Worm (Caenorhabditis elegans): Measurements from ENCODE around the gene rnf-5.
A peak's percentile ranks its signal among the peaks of the same experiment; 100 is the strongest.

rnf-5 gene

DNA sequence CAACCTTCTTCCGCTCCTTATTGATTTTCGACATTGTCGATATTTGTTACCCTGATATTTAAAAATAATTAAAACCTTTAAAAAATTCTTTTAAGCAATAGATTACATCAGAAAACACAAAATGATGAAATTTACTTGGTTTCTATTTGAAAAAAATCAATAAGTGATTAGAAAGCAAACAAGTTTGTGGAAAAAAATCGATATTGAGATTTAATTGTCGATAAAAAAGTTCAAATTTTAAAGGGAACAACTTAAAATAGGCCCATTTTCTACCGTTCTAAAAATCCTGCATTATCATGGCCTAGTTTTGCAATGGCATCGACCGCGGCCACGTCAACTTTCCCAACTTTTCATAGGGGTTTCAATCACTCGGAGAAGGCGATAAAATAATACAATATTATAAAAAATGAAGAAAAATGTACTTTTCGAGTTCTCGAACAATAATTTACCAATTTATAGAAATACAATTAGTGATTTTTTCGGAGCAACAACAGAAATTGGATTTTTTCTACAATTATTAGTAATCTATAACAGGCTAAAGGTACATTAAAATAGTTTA, 20.2 kb upstream of the rnf-5 start, which contains the start of gene lars-1:
lars-1 (minus strand) TSS at position 51 of the 559 bp plus-strand sequence.
- TF ChIP-seq aha-1 (tag) (no peak), ceh-28 (tag; optimal IDR thresholded peaks at IDR 0.05) (peak; percentile 60), mes-2 (tag; optimal IDR thresholded peaks at IDR 0.05; ENCODE audit: poor library complexity, severe bottlenecking) (peak; percentile 68), dpl-1 (GFP tag; optimal IDR thresholded peaks at IDR 0.05) (no peak), dmd-8 (GFP tag; IDR thresholded peaks at IDR 0.05) (no peak), arid-1 (GFP tag; conservative IDR thresholded peaks at IDR 0.05) (no peak)

ce11 chrIII:4181338-4181737, 14.7 kb upstream of the rnf-5 start, which contains the start of gene C16C10.1:
Gene C16C10.1, minus strand, starts transcription at chrIII:4181438.
- TF ChIP-seq hlh-30 (tag; optimal IDR thresholded peaks at IDR 0.05; ENCODE audit: insufficient read depth): no peak
- TF ChIP-seq nhr-48 (tag; optimal IDR thresholded peaks at IDR 0.05): no peak
- no peak for TF ChIP-seq snpc-1.2 (GFP tag; IDR thresholded peaks at IDR 0.05)
- no peak for TF ChIP-seq hif-1 (tag; optimal IDR thresholded peaks at IDR 0.05)
- no peak for TF ChIP-seq lin-38 (GFP tag; IDR thresholded peaks at IDR 0.05)
- no peak for TF ChIP-seq fkh-10 (GFP tag; optimal IDR thresholded peaks at IDR 0.05)
- no peak for TF ChIP-seq ztf-11 (tag; optimal IDR thresholded peaks at IDR 0.05)
- no peak for TF ChIP-seq F26F4.8 (GFP tag; conservative IDR thresholded peaks at IDR 0.05)
- no peak for TF ChIP-seq ceh-32 (tag; optimal IDR thresholded peaks at IDR 0.05; ENCODE audit: poor library complexity)
- TF ChIP-seq zip-11 (GFP tag; IDR thresholded peaks at IDR 0.05): no peak
- TF ChIP-seq php-3 (GFP tag; IDR thresholded peaks at IDR 0.05): no peak
- no peak for TF ChIP-seq mxl-2 (GFP tag; conservative IDR thresholded peaks at IDR 0.05)
- no peak for TF ChIP-seq Y48G9A.11 (GFP tag; IDR thresholded peaks at IDR 0.05)
- no peak for TF ChIP-seq hmg-1.1 (GFP tag; IDR thresholded peaks at IDR 0.05)
- no peak for TF ChIP-seq nhr-10 (tag; optimal IDR thresholded peaks at IDR 0.05)
- no peak for TF ChIP-seq D1046.2 (GFP tag; IDR thresholded peaks at IDR 0.05)
- no peak for TF ChIP-seq daf-8 (GFP tag; IDR thresholded peaks at IDR 0.05)
- no peak for TF ChIP-seq nhr-41 (GFP tag; IDR thresholded peaks at IDR 0.05)

DNA sequence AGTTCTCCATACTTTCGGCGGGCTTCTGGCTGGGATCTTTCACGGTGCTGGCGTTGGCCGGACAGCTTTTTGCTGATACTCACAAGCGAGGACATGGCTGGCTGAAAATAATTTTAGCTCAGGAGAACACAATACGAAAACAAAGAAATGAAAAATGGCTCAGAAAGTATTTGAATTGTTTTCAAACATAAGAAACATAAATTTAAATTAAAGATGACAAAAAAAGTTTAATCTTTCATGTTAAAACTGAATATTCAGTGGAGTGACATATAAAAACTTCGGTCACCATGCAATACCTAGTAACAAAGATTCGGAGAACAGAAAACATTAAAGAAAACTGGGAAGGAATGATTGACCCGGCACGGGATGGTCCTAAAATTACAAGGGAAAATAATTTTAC, 11.9 kb upstream of the rnf-5 start, which contains the start of gene C16C10.2:
C16C10.2 (minus strand) TSS at position 101 of the 400 bp plus-strand sequence.
- no peak for TF ChIP-seq nhr-77 (tag; optimal IDR thresholded peaks at IDR 0.05)
- no peak for TF ChIP-seq gei-8 (GFP tag; optimal IDR thresholded peaks at IDR 0.05)
- TF ChIP-seq mxl-3 (GFP tag; optimal IDR thresholded peaks at IDR 0.05): no peak
- TF ChIP-seq ces-1 (GFP tag; optimal IDR thresholded peaks at IDR 0.05): no peak
- TF ChIP-seq lim-7 (GFP tag; IDR thresholded peaks at IDR 0.05): no peak
- TF ChIP-seq nhr-76 (tag; optimal IDR thresholded peaks at IDR 0.05): no peak
- TF ChIP-seq ceh-28 (tag; optimal IDR thresholded peaks at IDR 0.05): no peak
- TF ChIP-seq nhr-48 (tag; optimal IDR thresholded peaks at IDR 0.05): no peak
- TF ChIP-seq dmd-6 (GFP tag; IDR thresholded peaks at IDR 0.05): no peak
- TF ChIP-seq pqm-1 (tag; optimal IDR thresholded peaks at IDR 0.05): no peak
- no peak for TF ChIP-seq fkh-10 (GFP tag; optimal IDR thresholded peaks at IDR 0.05)
- no peak for TF ChIP-seq zfp-2 (tag; optimal IDR thresholded peaks at IDR 0.05)
- no peak for TF ChIP-seq nhr-11 (tag; optimal IDR thresholded peaks at IDR 0.05)
- no peak for TF ChIP-seq F49E8.2 (tag; optimal IDR thresholded peaks at IDR 0.05; ENCODE audit: borderline replicate concordance)
- no peak for TF ChIP-seq nhr-28 (tag; optimal IDR thresholded peaks at IDR 0.05)
- no peak for TF ChIP-seq dpl-1 (GFP tag; optimal IDR thresholded peaks at IDR 0.05)
- no peak for TF ChIP-seq madf-5 (GFP tag; IDR thresholded peaks at IDR 0.05)
- no peak for TF ChIP-seq ceh-32 (tag; optimal IDR thresholded peaks at IDR 0.05; ENCODE audit: poor library complexity)

All from whole organism, L4 larva.